Fruit fly (Drosophila melanogaster) whole organism, embryonic: ENCODE measurements around the gene CG5810.

Experiments used
- Atf6 ChIP-seq: fragments of 200-800 bp; sonication (Bioruptor generic); IDR thresholded peaks from 2 replicates; pipeline ENCODE4 v1.3.6; 2022; ENCODE audit warnings: missing biosample characterization, missing genetic modification characterization
- CG10431 ChIP-seq: fragments of 200-800 bp; sonication (Bioruptor generic); optimal IDR thresholded peaks from 3 replicates; lab custom pipeline; 2018; ENCODE audit warnings: missing biosample characterization, mild to moderate bottlenecking, missing genetic modification characterization
- CG10543 ChIP-seq: fragments of 200-800 bp; sonication (Bioruptor generic); optimal IDR thresholded peaks from 3 replicates; lab custom pipeline; 2017; ENCODE audit warnings: missing biosample characterization, mild to moderate bottlenecking, missing genetic modification characterization, moderate library complexity
- CG12391 ChIP-seq: fragments of 200-800 bp; sonication (Bioruptor generic); optimal IDR thresholded peaks from 3 replicates; lab custom pipeline; 2018; ENCODE audit warnings: missing biosample characterization, mild to moderate bottlenecking, missing genetic modification characterization, moderate library complexity
- CG14014 ChIP-seq: fragments of 200-800 bp; sonication (Bioruptor generic); IDR thresholded peaks from 2 replicates; pipeline ENCODE4 v1.3.6; 2022; ENCODE audit warnings: missing biosample characterization, missing genetic modification characterization
- CG1529 ChIP-seq: fragments of 200-800 bp; sonication (Bioruptor generic); optimal IDR thresholded peaks from 3 replicates; lab custom pipeline; 2018; ENCODE audit warnings: missing biosample characterization, missing genetic modification characterization
- CG17912 ChIP-seq: fragments of 200-800 bp; sonication (Bioruptor generic); optimal IDR thresholded peaks from 2 replicates; lab custom pipeline; 2018; ENCODE audit warnings: missing biosample characterization, mild to moderate bottlenecking, missing genetic modification characterization
- CG2678 ChIP-seq: fragments of 200-800 bp; sonication (Bioruptor generic); optimal IDR thresholded peaks from 3 replicates; lab custom pipeline; 2019; ENCODE audit warnings: missing biosample characterization, mild to moderate bottlenecking, missing genetic modification characterization, moderate library complexity
- CG3281 ChIP-seq: fragments of 200-800 bp; sonication (Bioruptor generic); optimal IDR thresholded peaks from 3 replicates; lab custom pipeline; 2017; ENCODE audit warnings: missing biosample characterization, mild to moderate bottlenecking, missing genetic modification characterization
- CG34224 ChIP-seq: fragments of 200-800 bp; sonication (Bioruptor generic); IDR thresholded peaks from 3 replicates; pipeline ENCODE4 v1.3.6; 2022; ENCODE audit warnings: missing biosample characterization, missing genetic modification characterization; ENCODE audit not compliant: partially characterized antibody
- CG34376 ChIP-seq: fragments of 200-800 bp; sonication (Bioruptor generic); optimal IDR thresholded peaks from 2 replicates; lab custom pipeline; 2018; ENCODE audit warnings: missing biosample characterization, mild to moderate bottlenecking, missing genetic modification characterization
- CG34422 ChIP-seq: fragments of 200-800 bp; sonication (Bioruptor generic); IDR thresholded peaks from 3 replicates; pipeline ENCODE4 v1.3.6; 2022; ENCODE audit warnings: missing biosample characterization, missing genetic modification characterization
- CG5953 ChIP-seq: fragments of 200-800 bp; sonication (Bioruptor generic); IDR thresholded peaks from 2 replicates; pipeline ENCODE4 v1.3.6; 2022; ENCODE audit warnings: missing biosample characterization, missing genetic modification characterization
- CG8388 ChIP-seq: fragments of 200-800 bp; sonication (Bioruptor generic); optimal IDR thresholded peaks from 2 replicates; lab custom pipeline; 2019; ENCODE audit warnings: missing biosample characterization, mild to moderate bottlenecking, missing genetic modification characterization, moderate library complexity
- CG9609 ChIP-seq: fragments of 200-800 bp; sonication (Bioruptor generic); optimal IDR thresholded peaks from 3 replicates; lab custom pipeline; 2016; ENCODE audit warnings: missing biosample characterization, missing genetic modification characterization
- Camta ChIP-seq: fragments of 200-800 bp; sonication (Bioruptor generic); optimal IDR thresholded peaks from 2 replicates; lab custom pipeline; 2016; ENCODE audit warnings: missing biosample characterization, missing genetic modification characterization
- D19A ChIP-seq: fragments of 200-800 bp; optimal IDR thresholded peaks from 3 replicates; lab custom pipeline; 2019; ENCODE audit warnings: missing biosample characterization, mild to moderate bottlenecking, missing genetic modification characterization, moderate library complexity
- Dip2 ChIP-seq: fragments of 200-800 bp; sonication (Bioruptor generic); IDR thresholded peaks from 2 replicates; pipeline ENCODE4 v1.3.6; 2022; ENCODE audit warnings: missing biosample characterization, missing genetic modification characterization
- Doc2 ChIP-seq: fragments of 200-800 bp; sonication (Bioruptor generic); IDR thresholded peaks from 2 replicates; pipeline ENCODE4 v1.3.6; 2022; ENCODE audit warnings: missing biosample characterization, missing genetic modification characterization
- GATAe ChIP-seq: fragments of 200-800 bp; sonication (Bioruptor generic); conservative IDR thresholded peaks from 2 replicates; pipeline ENCODE4 v1.3.6; 2022; ENCODE audit warnings: missing biosample characterization, missing genetic modification characterization
- H15 ChIP-seq: fragments of 200-800 bp; sonication (Bioruptor generic); IDR thresholded peaks from 3 replicates; pipeline ENCODE4 v1.3.6; 2022; ENCODE audit warnings: missing biosample characterization, missing genetic modification characterization
- HLH4C ChIP-seq: fragments of 200-800 bp; sonication (Bioruptor generic); IDR thresholded peaks from 3 replicates; pipeline ENCODE4 v1.3.6; 2022; ENCODE audit warnings: missing biosample characterization, missing genetic modification characterization; ENCODE audit not compliant: partially characterized antibody
- MBD-R2 ChIP-seq: fragments of 200-800 bp; sonication (Bioruptor generic); IDR thresholded peaks from 2 replicates; pipeline ENCODE4 v1.3.6; 2022; ENCODE audit warnings: missing biosample characterization, missing genetic modification characterization
- MTF-1 ChIP-seq: fragments of 200-800 bp; sonication (Bioruptor generic); optimal IDR thresholded peaks from 2 replicates; lab custom pipeline; 2018; ENCODE audit warnings: missing biosample characterization, mild to moderate bottlenecking, missing genetic modification characterization, borderline replicate concordance
- NC2β ChIP-seq: fragments of 200-800 bp; sonication (Bioruptor generic); optimal IDR thresholded peaks from 2 replicates; lab custom pipeline; 2016; ENCODE audit warnings: missing biosample characterization, missing genetic modification characterization
- Nf-YA ChIP-seq: fragments of 200-800 bp; sonication (Bioruptor generic); IDR thresholded peaks from 2 replicates; pipeline ENCODE4 v1.3.6; 2022; ENCODE audit warnings: missing biosample characterization, missing genetic modification characterization
- Oaz ChIP-seq: fragments of 200-800 bp; sonication (Bioruptor generic); IDR thresholded peaks from 2 replicates; pipeline ENCODE4 v1.3.6; 2022; ENCODE audit warnings: missing biosample characterization, missing genetic modification characterization
- Opbp ChIP-seq: fragments of 200-800 bp; sonication (Bioruptor generic); IDR thresholded peaks from 3 replicates; pipeline ENCODE4 v1.3.6; 2022; ENCODE audit warnings: missing biosample characterization, missing genetic modification characterization; ENCODE audit not compliant: partially characterized antibody
- Rfx ChIP-seq: fragments of 200-800 bp; sonication (Bioruptor generic); IDR thresholded peaks from 2 replicates; pipeline ENCODE4 v1.3.6; 2022; ENCODE audit warnings: missing biosample characterization, missing genetic modification characterization
- Rx ChIP-seq: fragments of 200-800 bp; sonication (Bioruptor generic); IDR thresholded peaks from 2 replicates; pipeline ENCODE4 v1.3.6; 2022; ENCODE audit warnings: missing biosample characterization, missing genetic modification characterization
- TFAM ChIP-seq: fragments of 200-800 bp; sonication (Bioruptor generic); optimal IDR thresholded peaks from 2 replicates; lab custom pipeline; 2017; ENCODE audit warnings: missing biosample characterization, missing genetic modification characterization, inconsistent platforms
- al ChIP-seq: fragments of 200-800 bp; sonication (Bioruptor generic); IDR thresholded peaks from 2 replicates; pipeline ENCODE4 v1.3.6; 2022; ENCODE audit warnings: missing biosample characterization, missing genetic modification characterization
- ara ChIP-seq: fragments of 200-800 bp; sonication (Bioruptor generic); IDR thresholded peaks from 2 replicates; pipeline ENCODE4 v1.3.6; 2022; ENCODE audit warnings: missing biosample characterization, missing genetic modification characterization
- bab2 ChIP-seq: fragments of 200-800 bp; sonication (Bioruptor generic); optimal IDR thresholded peaks from 2 replicates; lab custom pipeline; 2016; ENCODE audit warnings: missing biosample characterization, missing genetic modification characterization
- bcd ChIP-seq: fragments of 200-800 bp; sonication (Bioruptor generic); optimal IDR thresholded peaks from 2 replicates; lab custom pipeline; 2017; ENCODE audit warnings: missing biosample characterization, mild to moderate bottlenecking, missing genetic modification characterization
- chn ChIP-seq: fragments of 200-800 bp; sonication (Bioruptor generic); optimal IDR thresholded peaks from 2 replicates; lab custom pipeline; 2016; ENCODE audit warnings: missing biosample characterization, missing genetic modification characterization
- cwo ChIP-seq: fragments of 200-800 bp; sonication (Bioruptor generic); optimal IDR thresholded peaks from 3 replicates; lab custom pipeline; 2017; ENCODE audit warnings: missing biosample characterization, missing genetic modification characterization, mild to moderate bottlenecking, moderate library complexity, missing genetic modification reagents
- grau ChIP-seq: fragments of 200-800 bp; optimal IDR thresholded peaks from 3 replicates; lab custom pipeline; 2019; ENCODE audit warnings: missing biosample characterization, mild to moderate bottlenecking, missing genetic modification characterization, moderate library complexity
- insv ChIP-seq, 2 experiments: fragments of 200-800 bp; sonication (Bioruptor generic); optimal IDR thresholded peaks; 3 replicates each; lab custom pipeline; 2016 to 2018; ENCODE audit warnings: missing biosample characterization in 2 of 2, missing genetic modification characterization in 2 of 2
- kah ChIP-seq: fragments of 200-800 bp; sonication (Bioruptor generic); optimal IDR thresholded peaks from 2 replicates; lab custom pipeline; 2018; ENCODE audit warnings: missing biosample characterization, mild to moderate bottlenecking, missing genetic modification characterization
- pros ChIP-seq: fragments of 200-800 bp; sonication (Bioruptor generic); optimal IDR thresholded peaks from 3 replicates; lab custom pipeline; 2019; ENCODE audit warnings: missing biosample characterization, mild to moderate bottlenecking, missing genetic modification characterization, moderate library complexity
- pum ChIP-seq: fragments of 200-800 bp; sonication (Bioruptor generic); optimal IDR thresholded peaks from 2 replicates; lab custom pipeline; 2016; ENCODE audit warnings: missing biosample characterization, missing genetic modification characterization
- pzg ChIP-seq: fragments of 200-800 bp; sonication (Bioruptor generic); optimal IDR thresholded peaks from 3 replicates; lab custom pipeline; 2018; ENCODE audit warnings: missing biosample characterization, mild to moderate bottlenecking, missing genetic modification characterization, moderate library complexity
- run ChIP-seq: fragments of 200-800 bp; sonication (Bioruptor generic); optimal IDR thresholded peaks from 3 replicates; lab custom pipeline; 2018; ENCODE audit warnings: missing biosample characterization, mild to moderate bottlenecking, missing genetic modification characterization
- salm ChIP-seq: fragments of 200-800 bp; sonication (Bioruptor generic); optimal IDR thresholded peaks from 2 replicates; lab custom pipeline; 2018; ENCODE audit warnings: missing biosample characterization, mild to moderate bottlenecking, missing genetic modification characterization
- sima ChIP-seq: fragments of 200-800 bp; sonication (Bioruptor generic); optimal IDR thresholded peaks from 2 replicates; lab custom pipeline; 2016; ENCODE audit warnings: missing biosample characterization, missing genetic modification characterization
- stc ChIP-seq: fragments of 200-800 bp; sonication (Bioruptor generic); IDR thresholded peaks from 2 replicates; pipeline ENCODE4 v1.3.6; 2022; ENCODE audit warnings: missing biosample characterization, missing genetic modification characterization
- sug ChIP-seq: fragments of 200-800 bp; optimal IDR thresholded peaks from 2 replicates; lab custom pipeline; 2019; ENCODE audit warnings: missing biosample characterization, mild to moderate bottlenecking, missing genetic modification characterization, moderate library complexity
- tio ChIP-seq: fragments of 200-800 bp; sonication (Bioruptor generic); optimal IDR thresholded peaks from 2 replicates; lab custom pipeline; 2017; ENCODE audit warnings: missing biosample characterization, missing genetic modification characterization, inconsistent platforms
- zf30C ChIP-seq: fragments of 200-800 bp; sonication (Bioruptor generic); optimal IDR thresholded peaks from 3 replicates; lab custom pipeline; 2018; ENCODE audit warnings: missing biosample characterization, mild to moderate bottlenecking, missing genetic modification characterization

CG5810 gene

dm6 chr3R:21199085-21199899, 35.7 kb downstream of the CG5810 start (continued):
- TF ChIP-seq CG34422 (GFP tag; lab: Robert Waterston, UW) (peak; percentile 10; the same call in 1 of the 3 replicates), Camta (GFP tag; lab: Kevin White, UChicago) (no peak), CG10431 (GFP tag; lab: Kevin White, UChicago) (no peak), tio (no peak), al (GFP tag; lab: Robert Waterston, UW) (no peak), Dip2 (no peak), sima (GFP tag; lab: Kevin White, UChicago) (no peak), ara (GFP tag; lab: Robert Waterston, UW) (no peak), Opbp (GFP tag; lab: Robert Waterston, UW) (no peak), NC2β (GFP tag; lab: Kevin White, UChicago) (no peak), HLH4C (GFP tag; lab: Robert Waterston, UW) (no peak), insv (GFP tag; optimal IDR thresholded peaks at IDR 0.05; lab: Kevin White, UChicago) (no peak), MTF-1 (GFP tag; lab: Kevin White, UChicago) (peak; percentile 53), pros (GFP tag; lab: Kevin White, UChicago) (no peak), D19A (tag; lab: Kevin White, UChicago) (no peak), sug (tag; lab: Kevin White, UChicago) (peak; percentile 82), Nf-YA (GFP tag; lab: Robert Waterston, UW) (no peak), GATAe (GFP tag; lab: Robert Waterston, UW) (no peak), zf30C (GFP tag; lab: Kevin White, UChicago) (no peak), run (tag; lab: Kevin White, UChicago) (no peak), CG17912 (GFP tag; lab: Kevin White, UChicago) (no peak), CG34224 (GFP tag; lab: Robert Waterston, UW) (no peak), Rfx (GFP tag; lab: Robert Waterston, UW) (peak; percentile 28; the same call in 1 of the 2 replicates), pzg (GFP tag; lab: Kevin White, UChicago) (no peak), H15 (no peak), CG34376 (GFP tag; lab: Kevin White, UChicago) (peak; percentile 18), salm (tag; lab: Kevin White, UChicago) (no peak), bab2 (GFP tag; lab: Kevin White, UChicago) (no peak), CG5953 (GFP tag; lab: Robert Waterston, UW) (no peak), kah (GFP tag; lab: Kevin White, UChicago) (peak; percentile 31), TFAM (GFP tag; lab: Kevin White, UChicago) (no peak), CG1529 (GFP tag; lab: Kevin White, UChicago) (no peak), Rx (GFP tag; lab: Robert Waterston, UW) (no peak), MBD-R2 (GFP tag; lab: Robert Waterston, UW) (0 out of 2 replicates have a peak, but pooled peaks have one; percentile 21), CG14014 (GFP tag; lab: Robert Waterston, UW) (no peak), bcd (GFP tag; lab: Kevin White, UChicago) (no peak), Doc2 (GFP tag; lab: Robert Waterston, UW) (no peak), chn (GFP tag; lab: Kevin White, UChicago) (no peak), CG8388 (GFP tag; lab: Kevin White, UChicago) (no peak), stc (GFP tag; lab: Robert Waterston, UW) (no peak), CG3281 (GFP tag; lab: Kevin White, UChicago) (peak; percentile 4), CG9609 (no peak), CG12391 (tag; lab: Kevin White, UChicago) (no peak), pum (GFP tag; lab: Kevin White, UChicago) (no peak), cwo (peak; percentile 98), Atf6 (no peak), Oaz (GFP tag; lab: Robert Waterston, UW) (no peak), CG10543 (GFP tag; lab: Kevin White, UChicago) (peak; percentile 48), grau (tag; lab: Kevin White, UChicago) (no peak), CG2678 (tag; lab: Kevin White, UChicago) (peak; percentile 21)
